Fruit fly (Drosophila melanogaster) whole organism, adult: ENCODE data around the gene CG42762.

ENCODE experiments used
- CG12768 ChIP-seq: fragments of 200-800 bp; sonication (Bioruptor generic); optimal IDR thresholded peaks from 2 replicates; lab custom pipeline; 2017; ENCODE audit warnings: missing biosample characterization, missing genetic modification characterization, mild to moderate bottlenecking, moderate library complexity, missing genetic modification reagents
- CG1620 ChIP-seq: fragments of 200-800 bp; sonication (Bioruptor generic); optimal IDR thresholded peaks from 2 replicates; lab custom pipeline; 2016; ENCODE audit warnings: missing biosample characterization, missing genetic modification characterization
- Clk ChIP-seq: fragments of 200-800 bp; sonication (Bioruptor generic); optimal IDR thresholded peaks from 2 replicates; lab custom pipeline; 2017; ENCODE audit warnings: missing biosample characterization, missing genetic modification characterization
- Crg-1 ChIP-seq: fragments of 200-800 bp; sonication (Bioruptor generic); optimal IDR thresholded peaks from 2 replicates; lab custom pipeline; 2016; ENCODE audit warnings: missing biosample characterization, missing genetic modification characterization
- cic ChIP-seq: fragments of 200-800 bp; sonication (Bioruptor generic); optimal IDR thresholded peaks from 2 replicates; lab custom pipeline; 2017; ENCODE audit warnings: missing biosample characterization, mild to moderate bottlenecking, missing genetic modification characterization, moderate library complexity
- ovo ChIP-seq: fragments of 200-800 bp; sonication (Bioruptor generic); optimal IDR thresholded peaks from 2 replicates; lab custom pipeline; 2016; ENCODE audit warnings: missing biosample characterization, missing genetic modification characterization
- pad ChIP-seq: fragments of 200-800 bp; sonication (Bioruptor generic); optimal IDR thresholded peaks from 3 replicates; lab custom pipeline; 2017; ENCODE audit warnings: missing biosample characterization, missing genetic modification characterization, mild to moderate bottlenecking, moderate library complexity, missing genetic modification reagents

DNA sequence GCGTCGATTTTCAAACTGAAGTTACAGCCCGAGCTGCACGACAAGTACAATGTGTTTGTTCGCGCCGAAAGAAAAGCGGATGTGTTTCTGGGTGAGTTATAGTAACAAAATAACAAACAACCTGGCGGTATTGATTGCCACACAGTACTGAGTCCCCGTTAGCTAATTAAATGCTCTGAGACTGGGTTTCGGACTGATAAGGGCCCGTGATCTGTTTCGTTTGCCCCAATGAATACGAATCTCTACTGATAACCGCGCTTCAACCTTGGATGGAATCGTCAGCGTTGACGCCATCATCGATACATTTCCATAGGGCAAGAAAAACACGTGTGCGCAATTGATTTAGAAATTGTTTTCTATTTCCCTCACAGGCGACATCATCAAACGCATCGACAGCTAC is 13.3 kb upstream of the CG42762 start:
- TF ChIP-seq CG12768 (GFP tag; lab: Kevin White, UChicago) (no peak), Clk (GFP tag; lab: Kevin White, UChicago) (no peak), pad (GFP tag; lab: Kevin White, UChicago) (no peak), Crg-1 (GFP tag; lab: Kevin White, UChicago) (no peak), ovo (no peak), CG1620 (GFP tag; lab: Kevin White, UChicago) (no peak), cic (GFP tag; lab: Kevin White, UChicago) (peak; percentile 38)
